Worm (Caenorhabditis elegans): ENCODE results near the gene flp-17.

flp-17 gene

DNA sequence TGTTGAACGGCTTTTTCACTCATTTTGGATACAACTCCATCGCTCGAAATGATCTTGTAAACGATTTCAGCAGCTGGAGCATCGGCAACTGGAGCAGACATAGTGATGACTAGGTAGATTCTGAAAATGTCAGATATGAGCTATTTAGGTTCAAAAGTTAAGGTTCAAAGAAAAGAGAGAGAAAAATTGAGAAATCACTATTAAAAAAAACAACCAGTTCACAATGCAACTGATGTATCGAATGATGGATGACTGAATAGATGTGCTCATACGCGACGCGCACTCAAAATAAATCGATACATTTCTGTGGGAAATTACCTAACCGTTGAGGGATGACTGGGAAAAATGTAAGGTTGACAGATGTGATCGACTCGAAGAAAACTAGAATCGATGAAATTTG, 29.2 kb downstream of the flp-17 start, which contains the start of gene skr-13:
skr-13 (minus strand) TSS at position 101 of the 400 bp plus-strand sequence.
- no peak for TF ChIP-seq nhr-21 (tag; optimal IDR thresholded peaks at IDR 0.05)
- no peak for TF ChIP-seq lin-39 (tag; optimal IDR thresholded peaks at IDR 0.05)
- TF ChIP-seq fos-1 (tag; optimal IDR thresholded peaks at IDR 0.05), result no peak
- TF ChIP-seq nhr-6 (tag; optimal IDR thresholded peaks at IDR 0.05), result no peak
- no peak for TF ChIP-seq ama-1 (optimal IDR thresholded peaks at IDR 0.05)
- TF ChIP-seq R02D3.7 (tag; optimal IDR thresholded peaks at IDR 0.05), result no peak
- no peak for TF ChIP-seq unc-39 (tag; optimal IDR thresholded peaks at IDR 0.05)
- TF ChIP-seq egl-27 (tag; optimal IDR thresholded peaks at IDR 0.05), result no peak

DNA sequence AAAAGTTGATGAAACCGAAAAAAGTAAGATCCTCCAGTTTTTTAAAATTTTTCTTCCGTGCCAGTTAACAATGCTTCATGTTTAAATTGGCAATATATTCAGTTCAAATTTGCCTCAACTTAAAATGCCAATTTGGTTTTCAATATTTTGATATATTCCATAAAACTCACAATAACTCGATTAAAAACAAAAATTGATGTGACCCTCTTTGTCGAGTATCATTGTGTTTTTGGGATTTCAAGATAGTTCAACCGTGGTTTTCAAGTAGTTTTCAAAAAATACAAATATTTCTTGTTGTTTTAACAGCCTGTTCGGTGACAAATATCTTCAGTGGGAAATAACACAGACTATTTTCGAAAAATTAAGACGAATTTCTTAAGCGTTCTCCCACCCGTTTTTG, 38.7 kb downstream of the flp-17 start:
- no peak for TF ChIP-seq ZK546.5 (tag; optimal IDR thresholded peaks at IDR 0.05)
- no peak for TF ChIP-seq lin-13 (GFP tag; optimal IDR thresholded peaks at IDR 0.05)
- no peak for TF ChIP-seq ceh-82 (tag; optimal IDR thresholded peaks at IDR 0.05)
- no peak for TF ChIP-seq peb-1 (tag; optimal IDR thresholded peaks at IDR 0.05)
- TF ChIP-seq mdl-1 (tag; optimal IDR thresholded peaks at IDR 0.05), result no peak
- TF ChIP-seq nhr-237 (tag; optimal IDR thresholded peaks at IDR 0.05), result no peak
- TF ChIP-seq Y55F3AM.14 (GFP tag; optimal IDR thresholded peaks at IDR 0.05), result no peak
- TF ChIP-seq nhr-6 (tag; optimal IDR thresholded peaks at IDR 0.05), result no peak

DNA sequence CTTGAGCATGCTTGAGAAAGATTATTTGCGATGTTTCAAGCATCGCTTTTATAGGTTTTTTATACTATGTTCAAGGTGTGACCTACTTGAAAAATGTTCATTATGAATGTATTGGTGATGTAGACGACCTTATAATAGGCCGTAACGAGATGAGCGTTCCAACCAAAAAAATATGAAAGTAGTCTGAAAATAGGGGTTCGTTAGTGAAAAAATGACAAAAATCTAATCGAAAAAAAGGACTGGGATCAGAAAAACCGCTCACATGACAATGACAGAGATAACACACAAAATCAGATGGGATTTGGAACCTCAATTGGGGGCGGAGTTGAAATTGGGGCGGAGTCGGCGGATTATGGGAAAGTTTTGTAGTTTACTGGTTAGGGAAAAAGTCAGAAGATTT, 40.8 kb downstream of the flp-17 start, which contains the start of gene Y116A8C.40:
Y116A8C.40 (minus strand) TSS at position 101 of the 400 bp plus-strand sequence.
- TF ChIP-seq blmp-1 (tag; optimal IDR thresholded peaks at IDR 0.05; ENCODE audit: insufficient read depth) (no peak), unc-55 (GFP tag; optimal IDR thresholded peaks at IDR 0.05) (no peak), nhr-77 (tag; optimal IDR thresholded peaks at IDR 0.05) (no peak), gmeb-1 (tag; optimal IDR thresholded peaks at IDR 0.05) (no peak), alr-1 (tag; optimal IDR thresholded peaks at IDR 0.05) (no peak), elt-3 (tag; optimal IDR thresholded peaks at IDR 0.05) (no peak), ceh-82 (tag; optimal IDR thresholded peaks at IDR 0.05) (no peak), zag-1 (tag; optimal IDR thresholded peaks at IDR 0.05) (no peak), R02D3.7 (tag; optimal IDR thresholded peaks at IDR 0.05) (no peak), lin-13 (GFP tag; optimal IDR thresholded peaks at IDR 0.05) (no peak), nhr-25 (tag; optimal IDR thresholded peaks at IDR 0.05) (no peak), skn-1 (tag; optimal IDR thresholded peaks at IDR 0.05) (no peak), aly-2 (tag; optimal IDR thresholded peaks at IDR 0.05) (no peak), ztf-4 (tag; optimal IDR thresholded peaks at IDR 0.05) (no peak), lsy-2 (tag; optimal IDR thresholded peaks at IDR 0.05) (no peak), egl-27 (tag; optimal IDR thresholded peaks at IDR 0.05) (no peak)

DNA sequence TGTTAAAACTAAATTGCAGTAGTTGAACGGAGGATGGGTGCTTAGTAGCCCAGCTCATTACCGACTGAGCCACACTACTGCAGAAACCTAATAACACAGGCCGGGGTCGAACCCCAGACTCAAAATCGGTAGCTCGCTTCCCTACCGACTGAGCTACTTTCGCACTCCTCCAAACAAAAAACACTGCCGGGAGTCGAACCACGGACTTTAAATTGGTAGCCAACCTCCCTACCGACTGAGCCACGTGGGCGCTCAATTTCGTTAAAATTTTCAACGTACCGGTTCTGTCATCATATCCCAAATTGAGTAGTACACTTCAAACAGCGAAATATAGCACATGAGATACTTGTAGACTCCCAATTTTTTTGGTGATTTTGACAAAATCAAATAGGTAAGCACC, 41.3 kb downstream of the flp-17 start:
- TF ChIP-seq nhr-11 (tag; optimal IDR thresholded peaks at IDR 0.05) (no peak), snpc-4 (tag; optimal IDR thresholded peaks at IDR 0.05) (no peak), ama-1 (optimal IDR thresholded peaks at IDR 0.05) (no peak), fos-1 (tag; optimal IDR thresholded peaks at IDR 0.05) (no peak)
